Fruit fly (Drosophila melanogaster): ENCODE measurements around the gene CG15202.

dm6 chrX:11182631-11183030 lies 40.3 kb downstream of the CG15202 start, which contains the start of gene CG15200:
- TF ChIP-seq Sin3A (optimal IDR thresholded peaks at IDR 0.05): no peak
- TF ChIP-seq h (optimal IDR thresholded peaks at IDR 0.05): no peak
- no peak for TF ChIP-seq ttk (optimal IDR thresholded peaks at IDR 0.05)
- TF ChIP-seq psq (optimal IDR thresholded peaks at IDR 0.05): no peak
- no peak for TF ChIP-seq Myc (optimal IDR thresholded peaks at IDR 0.05)

All from Kc167 (cell line).